Worm (Caenorhabditis elegans) whole organism, L4/young adult: Measurements from ENCODE around the gene C55A6.4.

Experiments used
- W03F9.2 ChIP-seq: fragments of 150-350 bp; optimal IDR thresholded peaks from 2 replicates; lab custom pipeline; 2014; ENCODE audit warnings: missing biosample characterization, missing genetic modification characterization
- dao-5 ChIP-seq: sonication (generic microtip); optimal IDR thresholded peaks from 2 replicates; lab custom pipeline; 2016; ENCODE audit warnings: missing genotype, missing genetic modification characterization, moderate library complexity, missing compliant biosample characterization
- him-1 ChIP-seq: sonication (generic microtip); optimal IDR thresholded peaks from 2 replicates; lab custom pipeline; 2016; ENCODE audit warnings: missing genotype, missing genetic modification reagents, missing genetic modification characterization, missing compliant biosample characterization

C55A6.4 gene

DNA sequence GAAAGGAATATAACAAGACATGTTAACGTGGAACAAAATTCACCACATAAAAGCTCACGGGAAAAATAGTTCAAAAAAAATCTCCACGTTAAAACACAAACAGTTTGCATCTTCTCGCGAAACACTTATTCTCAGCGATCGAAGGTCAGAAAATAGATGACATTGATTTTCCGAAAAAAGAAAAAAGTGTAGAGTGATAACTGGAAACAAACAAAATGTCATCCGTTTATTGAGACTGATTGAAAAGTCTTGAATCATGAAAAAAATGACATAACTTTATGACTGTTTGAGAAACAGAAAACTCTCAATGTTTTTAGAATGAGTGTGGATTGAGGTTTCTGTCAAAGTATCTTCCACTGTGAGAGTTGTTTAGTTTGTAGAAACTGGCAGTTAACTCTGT lies at the start of gene C55A6.4:
TSS of gene C55A6.4 (minus strand) at position 101 of the 400 bp plus-strand sequence.
- no peak for TF ChIP-seq W03F9.2 (tag; lab: Kevin White, UChicago)
- no peak for TF ChIP-seq dao-5
- no peak for TF ChIP-seq him-1

- TF ChIP-seq dao-5 (no peak), W03F9.2 (tag; lab: Kevin White, UChicago) (no peak), him-1 (no peak)
Measured at ce11 chrV:11564573-11564972, 46.9 kb upstream of the C55A6.4 start, which contains the start of gene srx-87. TSS of gene srx-87 (plus strand) at chrV:11564873.

DNA sequence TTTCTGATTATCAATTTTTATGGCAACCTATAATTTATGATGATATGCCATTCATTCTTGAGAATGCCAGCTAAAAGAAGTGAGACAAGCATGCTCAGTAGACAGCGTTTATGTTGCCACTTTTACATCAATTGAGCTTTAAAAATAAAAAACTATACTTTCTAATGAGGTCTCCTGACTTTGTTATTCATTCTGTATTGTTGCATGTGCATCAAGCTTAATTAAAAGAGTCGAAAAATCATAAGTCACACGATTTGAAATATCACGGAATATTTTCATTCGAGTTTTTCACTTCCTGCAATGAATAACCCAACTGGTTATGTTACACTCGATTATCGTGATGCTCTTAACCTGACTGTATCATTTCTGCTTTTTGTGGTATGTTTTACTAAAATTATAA lies 45.0 kb upstream of the C55A6.4 start, which contains the start of gene srx-86:
TSS of gene srx-86 (plus strand) at position 301 of the 400 bp plus-strand sequence.
- TF ChIP-seq W03F9.2 (tag; lab: Kevin White, UChicago) (no peak), him-1 (no peak), dao-5 (no peak)

ce11 chrV:11554260-11554659 lies 36.6 kb upstream of the C55A6.4 start, which contains the start of gene duo-1:
TSS of gene duo-1 (plus strand) at chrV:11554630.
- TF ChIP-seq dao-5 (no peak), W03F9.2 (tag; lab: Kevin White, UChicago) (no peak)

DNA sequence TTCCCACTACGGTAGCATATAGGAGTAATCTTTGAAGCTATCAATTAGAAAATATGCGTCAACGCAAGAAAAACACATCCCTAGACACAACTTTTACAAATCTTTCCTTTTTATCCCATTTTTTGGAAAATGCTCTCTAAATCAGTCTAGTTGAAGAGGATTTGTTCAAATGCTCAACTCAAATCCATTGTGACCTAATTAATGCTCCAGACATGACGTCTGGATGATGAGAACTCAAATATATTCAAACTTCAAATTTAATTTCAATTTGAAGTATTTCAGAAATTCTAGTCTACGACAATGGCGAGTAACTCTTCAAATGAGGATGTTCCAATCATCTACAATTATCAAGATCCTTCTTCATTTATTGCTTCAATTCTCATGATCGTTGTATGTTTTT lies 34.7 kb upstream of the C55A6.4 start, which contains the start of gene srx-85:
TSS of gene srx-85 (plus strand) at position 301 of the 400 bp plus-strand sequence.
- no peak for TF ChIP-seq him-1
- TF ChIP-seq dao-5, result no peak
- no peak for TF ChIP-seq W03F9.2 (tag; lab: Kevin White, UChicago)

DNA sequence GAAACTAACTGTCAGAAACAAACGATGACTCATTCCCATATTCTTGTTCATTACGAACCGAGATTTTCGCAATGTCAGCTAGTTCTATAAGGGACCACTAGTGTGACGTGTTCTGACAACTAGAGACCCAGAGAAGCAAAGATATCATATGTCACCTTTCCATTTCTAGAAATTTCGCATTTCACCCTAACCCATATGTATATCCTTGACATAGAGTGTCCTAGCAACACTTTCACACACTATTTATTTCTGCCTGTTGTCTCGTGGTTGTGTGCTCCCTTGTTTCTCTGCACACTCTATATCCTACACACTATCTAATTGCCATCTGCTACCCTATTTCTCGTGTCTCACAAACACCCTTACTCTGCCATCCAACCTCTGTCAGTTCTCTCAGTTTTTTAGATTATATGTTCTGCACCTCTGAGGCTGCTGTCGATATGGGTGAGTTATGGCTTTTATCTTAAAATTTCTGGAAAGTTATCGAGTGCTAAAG lies 31.3 kb upstream of the C55A6.4 start, which contains the start of the genes F38B7.17 and F38B7.3:
TSS of gene F38B7.17 (minus strand) at position 51 of the 493 bp plus-strand sequence.
TSS of gene F38B7.3 (plus strand) at position 194 of the 493 bp plus-strand sequence.
- no peak for TF ChIP-seq him-1
- TF ChIP-seq dao-5, result no peak
- TF ChIP-seq W03F9.2 (tag; lab: Kevin White, UChicago), result no peak

ce11 chrV:11546795-11547194 lies 29.1 kb upstream of the C55A6.4 start, which contains the start of gene F38B7.11:
TSS of gene F38B7.11 (plus strand) at chrV:11547095.
- no peak for TF ChIP-seq W03F9.2 (tag; lab: Kevin White, UChicago)
- no peak for TF ChIP-seq him-1
- TF ChIP-seq dao-5, result no peak

- TF ChIP-seq W03F9.2 (tag; lab: Kevin White, UChicago) (no peak), him-1 (no peak), dao-5 (no peak)
Measured at ce11 chrV:11545227-11545626, 27.5 kb upstream of the C55A6.4 start, which contains the start of gene F38B7.10. TSS of gene F38B7.10 (plus strand) at chrV:11545527.

- TF ChIP-seq dao-5 (no peak), W03F9.2 (tag; lab: Kevin White, UChicago) (no peak), him-1 (no peak)
Measured at ce11 chrV:11543564-11543963, 25.9 kb upstream of the C55A6.4 start, which contains the start of gene F38B7.2. TSS of gene F38B7.2 (plus strand) at chrV:11543963.

ce11 chrV:11541284-11541683 lies 23.6 kb upstream of the C55A6.4 start:
- TF ChIP-seq W03F9.2 (tag; lab: Kevin White, UChicago) (no peak), dao-5 (no peak), him-1 (no peak)

DNA sequence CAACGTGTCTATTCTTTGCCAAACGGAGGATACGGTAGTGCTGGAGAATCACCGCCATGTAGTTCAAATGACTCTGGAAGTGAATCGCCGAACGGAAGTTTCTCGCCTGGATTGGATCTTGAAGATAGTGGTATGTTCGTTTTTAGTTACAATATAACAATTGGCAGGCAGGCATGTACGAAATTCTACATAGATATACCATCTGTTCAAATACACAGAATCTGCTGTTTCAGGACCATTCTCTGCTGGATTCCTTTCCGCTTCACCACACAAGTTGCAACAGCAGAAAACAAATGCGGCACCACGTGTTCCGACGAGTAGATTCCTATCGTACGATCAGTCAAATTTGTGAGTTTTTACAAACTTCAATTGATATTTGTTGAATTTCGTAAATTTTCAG lies 21.8 kb upstream of the C55A6.4 start:
- TF ChIP-seq dao-5 (no peak), him-1 (no peak), W03F9.2 (tag; lab: Kevin White, UChicago) (no peak)

DNA sequence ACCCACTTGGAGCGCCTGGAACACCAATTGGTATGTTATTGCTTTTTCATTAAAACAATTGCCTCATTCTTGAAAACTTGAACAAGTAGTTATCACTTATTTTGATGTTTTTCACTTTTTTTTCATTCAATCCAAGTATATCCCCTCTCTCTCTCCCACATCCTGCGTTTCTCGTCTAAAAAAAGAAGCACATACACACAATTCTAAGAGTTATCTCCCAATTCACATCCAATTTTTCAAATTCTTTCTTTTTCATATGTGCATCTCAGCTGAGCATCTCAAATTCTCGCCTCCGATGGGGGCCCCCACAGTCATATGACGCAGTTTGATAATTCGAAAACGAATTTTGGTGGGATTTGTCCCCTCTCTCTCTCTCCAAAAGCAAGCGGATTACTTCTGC lies 19.0 kb upstream of the C55A6.4 start:
- TF ChIP-seq him-1 (no peak), dao-5 (no peak), W03F9.2 (tag; lab: Kevin White, UChicago) (no peak)

DNA sequence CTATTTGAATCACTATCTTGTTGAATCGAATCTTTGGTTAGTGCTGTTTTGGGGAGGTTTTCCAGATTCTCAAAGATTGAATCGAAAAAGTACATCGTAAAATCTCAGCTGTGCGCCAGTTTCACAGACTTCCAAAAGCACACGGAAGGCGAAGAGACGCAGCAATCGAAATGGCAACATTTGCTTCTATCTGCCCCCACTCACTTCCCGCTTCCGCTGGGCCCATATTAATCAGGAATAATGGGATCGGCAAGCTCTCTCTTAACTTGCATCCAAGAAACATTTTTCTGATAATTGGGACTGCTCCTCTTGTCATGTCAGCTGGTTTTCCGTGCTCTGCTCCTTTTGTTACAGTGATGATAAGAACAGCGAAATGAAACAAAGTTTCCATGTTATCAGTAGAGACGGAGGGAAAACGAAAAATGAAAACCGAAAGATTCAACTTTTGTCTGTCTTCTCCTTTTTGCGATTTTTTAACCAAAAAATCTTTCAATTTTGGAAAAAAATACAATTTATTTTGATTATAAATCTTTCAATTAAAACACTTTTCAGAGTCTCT lies 17.9 kb upstream of the C55A6.4 start:
- peak; percentile 40 for TF ChIP-seq W03F9.2 (tag; lab: Kevin White, UChicago)
- TF ChIP-seq dao-5, result no peak
- no peak for TF ChIP-seq him-1

DNA sequence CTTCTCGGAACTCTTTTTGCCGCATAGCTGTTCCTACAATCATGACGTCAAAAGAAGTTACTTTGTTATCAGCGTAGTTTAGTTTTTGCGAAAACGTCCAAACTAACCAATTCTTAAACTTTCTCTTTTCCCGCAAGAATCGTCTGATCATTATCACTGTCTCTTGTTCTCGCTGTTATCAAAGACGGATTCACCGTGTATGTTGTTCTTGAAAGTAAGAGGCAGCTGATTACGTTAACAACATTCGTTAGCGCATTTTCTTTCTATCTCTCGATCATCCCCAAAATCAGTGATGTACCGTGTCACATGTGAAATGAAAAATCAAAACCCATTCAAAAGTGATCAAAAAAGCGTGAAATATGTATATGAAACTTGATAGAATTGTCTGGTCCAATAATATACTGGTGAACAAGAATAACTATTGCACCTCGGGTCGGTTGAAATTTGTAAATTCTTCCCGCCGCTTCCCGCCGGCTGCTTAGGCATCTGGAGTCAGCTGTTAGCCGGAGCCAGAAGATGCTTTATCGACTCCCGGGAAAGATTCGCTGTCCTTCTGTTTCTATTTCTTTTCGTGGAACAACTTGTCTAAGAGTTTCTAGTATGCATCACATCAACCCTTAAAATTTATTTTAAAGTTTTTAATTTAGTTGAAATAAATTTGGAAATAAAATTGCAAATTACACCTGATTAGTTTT lies 17.0 kb upstream of the C55A6.4 start:
- TF ChIP-seq dao-5 (no peak), W03F9.2 (tag; lab: Kevin White, UChicago) (no peak), him-1 (no peak)
